Fruit fly (Drosophila melanogaster): Measurements from ENCODE around the gene CG32365.

Gene CG32365

dm6 chr3L:7860634-7861431 lies 8.0 kb upstream of the CG32365 start (continued):
- TF ChIP-seq CG1233 (GFP tag; optimal IDR thresholded peaks at IDR 0.05) (peak; percentile 4), YL-1 (GFP tag; optimal IDR thresholded peaks at IDR 0.05) (no peak), hkb (optimal IDR thresholded peaks at IDR 0.05) (no peak), hkb (GFP tag; IDR thresholded peaks at IDR 0.05) (peak; percentile 62), Ptx1 (GFP tag; IDR thresholded peaks at IDR 0.05) (peak; percentile 56), CG16863 (GFP tag; optimal IDR thresholded peaks at IDR 0.05) (peak; percentile 26), Usf (GFP tag; optimal IDR thresholded peaks at IDR 0.05) (no peak), chm (GFP tag; IDR thresholded peaks at IDR 0.05) (peak; percentile 57), CG8359 (GFP tag; optimal IDR thresholded peaks at IDR 0.05; ENCODE audit: borderline replicate concordance) (no peak), CG1603 (tag; optimal IDR thresholded peaks at IDR 0.05) (no peak), bsh (GFP tag; optimal IDR thresholded peaks at IDR 0.05) (peak in 1 of 2 experiments; percentile 57), fd96Cb (tag; optimal IDR thresholded peaks at IDR 0.05) (no peak), Rfx (GFP tag; IDR thresholded peaks at IDR 0.05) (peak; percentile 84), CG12155 (GFP tag; optimal IDR thresholded peaks at IDR 0.05) (peak; percentile 47), CG7556 (GFP tag; optimal IDR thresholded peaks at IDR 0.05) (peak; percentile 58), btn (GFP tag; optimal IDR thresholded peaks at IDR 0.05) (no peak), CG13624 (GFP tag; optimal IDR thresholded peaks at IDR 0.05) (peak; percentile 68), Hey (tag; optimal IDR thresholded peaks at IDR 0.05) (peak; percentile 45), CG10209 (GFP tag; optimal IDR thresholded peaks at IDR 0.05) (peak; percentile 55), vfl (GFP tag; optimal IDR thresholded peaks at IDR 0.05) (no peak), CG7745 (tag; optimal IDR thresholded peaks at IDR 0.05) (no peak), Atf3 (GFP tag; optimal IDR thresholded peaks at IDR 0.05) (peak; percentile 17), CG9876 (GFP tag; optimal IDR thresholded peaks at IDR 0.05) (no peak), CG4404 (GFP tag; IDR thresholded peaks at IDR 0.05) (peak; percentile 43; the same call in 1 of the 2 replicates), CG9609 (GFP tag; optimal IDR thresholded peaks at IDR 0.05) (peak; percentile 36), esg (GFP tag; conservative IDR thresholded peaks at IDR 0.05) (peak; percentile 67), Asciz (GFP tag; optimal IDR thresholded peaks at IDR 0.05) (no peak), Dek (tag; optimal IDR thresholded peaks at IDR 0.05) (peak; percentile 39), CG33557 (GFP tag; optimal IDR thresholded peaks at IDR 0.05) (peak; percentile 2), NFAT (GFP tag; IDR thresholded peaks at IDR 0.05) (peak; percentile 37; the same call in 1 of the 2 replicates), CG17612 (GFP tag; IDR thresholded peaks at IDR 0.05) (peak; percentile 32; the same call in 1 of the 2 replicates), CG2875 (GFP tag; optimal IDR thresholded peaks at IDR 0.05) (peak; percentile 14), cwo (GFP tag; optimal IDR thresholded peaks at IDR 0.05) (peak; percentile 62), luna (GFP tag; optimal IDR thresholded peaks at IDR 0.05) (peak; percentile 62), CG32767 (GFP tag; IDR thresholded peaks at IDR 0.05) (peak; percentile 38; the same call in 1 of the 2 replicates), E2f1 (GFP tag; IDR thresholded peaks at IDR 0.05) (0 out of 2 replicates have a peak, but pooled peaks have one; percentile 41), CG17328 (GFP tag; IDR thresholded peaks at IDR 0.05) (peak; percentile 71), BEAF-32 (GFP tag; optimal IDR thresholded peaks at IDR 0.05) (no peak), CG3065 (GFP tag; optimal IDR thresholded peaks at IDR 0.05) (no peak), CG4617 (GFP tag; optimal IDR thresholded peaks at IDR 0.05; ENCODE audit: borderline replicate concordance) (no peak), vvl (GFP tag; IDR thresholded peaks at IDR 0.05) (peak; percentile 78), Meics (GFP tag; optimal IDR thresholded peaks at IDR 0.05) (peak; percentile 13), pum (GFP tag; optimal IDR thresholded peaks at IDR 0.05) (peak; percentile 26), CG12299 (tag; optimal IDR thresholded peaks at IDR 0.05) (no peak), CG6654 (GFP tag; optimal IDR thresholded peaks at IDR 0.05) (no peak), crp (GFP tag; optimal IDR thresholded peaks at IDR 0.05) (no peak), Hr3 (GFP tag; optimal IDR thresholded peaks at IDR 0.05) (no peak), CG17361 (GFP tag; IDR thresholded peaks at IDR 0.05) (peak; percentile 40; the same call in 1 of the 3 replicates), Jarid2 (GFP tag; optimal IDR thresholded peaks at IDR 0.05) (no peak)

All from whole organism, embryonic.